Worm (Caenorhabditis elegans) whole organism, young adult: Measurements from ENCODE around the gene W03F8.4.
"Not testable (repeated sequence)": the region's sequence is repeated elsewhere in the genome, so short reads cannot be mapped to it uniquely, and the experiment has no call there.

Experiments used
- F23B12.7 ChIP-seq: sonication (generic microtip); optimal IDR thresholded peaks from 2 replicates; lab custom pipeline; 2017; ENCODE audit warnings: missing genetic modification characterization, mild to moderate bottlenecking, missing compliant biosample characterization, antibody characterized with exemption, moderate library complexity; ENCODE audit not compliant: insufficient read depth
- F33H1.4 ChIP-seq: fragments of 200-800 bp; sonication (Bioruptor generic); IDR thresholded peaks from 2 replicates; pipeline ENCODE4 v1.3.6; 2022; ENCODE audit warnings: missing genetic modification reagents, missing genetic modification characterization, missing compliant biosample characterization
- F57C9.4 ChIP-seq: sonication (generic microtip); optimal IDR thresholded peaks from 2 replicates; lab custom pipeline; 2017; ENCODE audit warnings: mild to moderate bottlenecking, missing genetic modification characterization, missing compliant biosample characterization
- Y79H2A.3 ChIP-seq: fragments of 200-800 bp; sonication (Bioruptor generic); conservative IDR thresholded peaks from 2 replicates; pipeline ENCODE4 v1.3.6; 2022; ENCODE audit warnings: missing genetic modification reagents, missing genetic modification characterization, missing compliant biosample characterization
- Y95B8A.8 ChIP-seq: fragments of 200-800 bp; sonication (Bioruptor generic); IDR thresholded peaks from 2 replicates; pipeline ENCODE4 v1.3.6; 2022; ENCODE audit warnings: missing genetic modification reagents, missing genetic modification characterization, missing compliant biosample characterization
- attf-3 ChIP-seq: fragments of 200-800 bp; sonication (Bioruptor generic); conservative IDR thresholded peaks from 2 replicates; pipeline ENCODE4 v1.3.6; 2022; ENCODE audit warnings: missing genetic modification reagents, missing genetic modification characterization, missing compliant biosample characterization
- attf-6 ChIP-seq: fragments of 200-800 bp; sonication (Bioruptor generic); IDR thresholded peaks from 2 replicates; pipeline ENCODE4 v1.3.6; 2022; ENCODE audit warnings: missing genetic modification reagents, missing genetic modification characterization, missing compliant biosample characterization
- cebp-2 ChIP-seq: fragments of 200-800 bp; sonication (Bioruptor generic); IDR thresholded peaks from 2 replicates; pipeline ENCODE4 v1.3.6; 2022; ENCODE audit warnings: missing genetic modification characterization, missing compliant biosample characterization
- ceh-100 ChIP-seq: fragments of 200-800 bp; sonication (Bioruptor generic); IDR thresholded peaks from 2 replicates; pipeline ENCODE4 v1.3.6; 2022; ENCODE audit warnings: missing genetic modification reagents, missing genetic modification characterization, missing compliant biosample characterization
- ceh-58 ChIP-seq: fragments of 200-800 bp; sonication (Bioruptor generic); IDR thresholded peaks from 2 replicates; pipeline ENCODE4 v1.3.6; 2022; ENCODE audit warnings: missing genetic modification characterization, missing compliant biosample characterization
- dpff-1 ChIP-seq: sonication (generic microtip); optimal IDR thresholded peaks from 2 replicates; lab custom pipeline; 2017; ENCODE audit warnings: mild to moderate bottlenecking, missing genetic modification characterization, missing compliant biosample characterization
- egrh-3 ChIP-seq: fragments of 200-800 bp; sonication (Bioruptor generic); IDR thresholded peaks from 2 replicates; pipeline ENCODE4 v1.3.6; 2022; ENCODE audit warnings: missing genetic modification reagents, missing genetic modification characterization, missing compliant biosample characterization
- gei-17 ChIP-seq: fragments of 200-800 bp; sonication (Bioruptor generic); optimal IDR thresholded peaks from 2 replicates; lab custom pipeline; 2018; ENCODE audit warnings: mild to moderate bottlenecking, missing genetic modification characterization, missing compliant biosample characterization
- hlh-26 ChIP-seq: fragments of 200-800 bp; sonication (Bioruptor generic); conservative IDR thresholded peaks from 2 replicates; pipeline ENCODE4 v1.3.6; 2022; ENCODE audit warnings: missing genetic modification reagents, missing genetic modification characterization, missing compliant biosample characterization
- lin-26 ChIP-seq: fragments of 200-800 bp; sonication (Bioruptor generic); IDR thresholded peaks from 2 replicates; pipeline ENCODE4 v1.3.6; 2022; ENCODE audit warnings: missing genetic modification reagents, missing genetic modification characterization, missing compliant biosample characterization
- lsl-1 ChIP-seq: fragments of 200-800 bp; sonication (Bioruptor generic); optimal IDR thresholded peaks from 2 replicates; lab custom pipeline; 2018; ENCODE audit warnings: mild to moderate bottlenecking, missing genetic modification characterization, moderate library complexity, missing compliant biosample characterization
- madf-3 ChIP-seq: fragments of 200-800 bp; sonication (Bioruptor generic); IDR thresholded peaks from 2 replicates; pipeline ENCODE4 v1.3.6; 2022; ENCODE audit warnings: missing genetic modification reagents, missing genetic modification characterization, missing compliant biosample characterization
- nfya-1 ChIP-seq: sonication (generic microtip); optimal IDR thresholded peaks from 2 replicates; lab custom pipeline; 2017; ENCODE audit warnings: antibody characterized with exemption, missing compliant biosample characterization, missing genetic modification characterization, borderline replicate concordance; ENCODE audit not compliant: insufficient read depth
- nhr-179 ChIP-seq: sonication (generic microtip); optimal IDR thresholded peaks from 2 replicates; lab custom pipeline; 2016; ENCODE audit warnings: mild to moderate bottlenecking, missing genetic modification characterization, missing compliant biosample characterization
- nhr-27 ChIP-seq: fragments of 200-800 bp; sonication (Bioruptor generic); optimal IDR thresholded peaks from 2 replicates; lab custom pipeline; 2018; ENCODE audit warnings: mild to moderate bottlenecking, missing genetic modification characterization, moderate library complexity, missing compliant biosample characterization
- sea-2 ChIP-seq: fragments of 200-800 bp; sonication (Bioruptor generic); IDR thresholded peaks from 2 replicates; pipeline ENCODE4 v1.3.6; 2022; ENCODE audit warnings: missing genetic modification characterization, missing compliant biosample characterization
- snpc-1.3 ChIP-seq: sonication (generic microtip); optimal IDR thresholded peaks from 2 replicates; lab custom pipeline; 2017; ENCODE audit warnings: missing genetic modification characterization, mild to moderate bottlenecking, missing compliant biosample characterization, antibody characterized with exemption, moderate library complexity, missing genotype, missing genetic modification reagents; ENCODE audit not compliant: insufficient read depth
- snpc-4 ChIP-seq, 5 experiments: fragments of 150-350 bp in 1 of 5; sonication (generic microtip) in 4 of 5; optimal IDR thresholded peaks; 2 replicates each; lab custom pipeline; 2014 to 2018; ENCODE audit warnings: missing genetic modification characterization in 5 of 5, missing biosample characterization in 3 of 5, antibody characterized with exemption in 2 of 5, mild to moderate bottlenecking in 2 of 5, missing compliant biosample characterization in 2 of 5, missing genotype in 2 of 5, moderate library complexity in 2 of 5, missing genetic modification reagents in 1 of 5
- somi-1 ChIP-seq: fragments of 200-800 bp; sonication (Bioruptor generic); optimal IDR thresholded peaks from 2 replicates; lab custom pipeline; 2018; ENCODE audit warnings: mild to moderate bottlenecking, missing genetic modification characterization, missing compliant biosample characterization
- tbp1 ChIP-seq: fragments of 200-800 bp; sonication (Bioruptor generic); optimal IDR thresholded peaks from 2 replicates; lab custom pipeline; 2018; ENCODE audit warnings: mild to moderate bottlenecking, missing genetic modification characterization, missing compliant biosample characterization
- tbx-9 ChIP-seq: sonication (generic microtip); optimal IDR thresholded peaks from 2 replicates; lab custom pipeline; 2016; ENCODE audit warnings: borderline replicate concordance, missing genetic modification characterization, inconsistent platforms, missing compliant biosample characterization
- unc-130 ChIP-seq: sonication (generic microtip); optimal IDR thresholded peaks from 2 replicates; lab custom pipeline; 2016; ENCODE audit warnings: missing genetic modification reagents, missing genetic modification characterization, missing compliant biosample characterization
- unc-62 ChIP-seq: fragments of 150-350 bp; optimal IDR thresholded peaks from 2 replicates; lab custom pipeline; 2014; ENCODE audit warnings: missing biosample characterization, missing genetic modification reagents, missing genetic modification characterization
- zfh-2 ChIP-seq: fragments of 200-800 bp; sonication (Bioruptor generic); conservative IDR thresholded peaks from 2 replicates; pipeline ENCODE4 v1.3.6; 2022; ENCODE audit warnings: missing genetic modification reagents, missing genetic modification characterization, missing compliant biosample characterization
- ztf-28 ChIP-seq: fragments of 200-800 bp; sonication (Bioruptor generic); IDR thresholded peaks from 2 replicates; pipeline ENCODE4 v1.3.6; 2022; ENCODE audit warnings: missing genetic modification reagents, missing genetic modification characterization, missing compliant biosample characterization

W03F8.4 gene

DNA sequence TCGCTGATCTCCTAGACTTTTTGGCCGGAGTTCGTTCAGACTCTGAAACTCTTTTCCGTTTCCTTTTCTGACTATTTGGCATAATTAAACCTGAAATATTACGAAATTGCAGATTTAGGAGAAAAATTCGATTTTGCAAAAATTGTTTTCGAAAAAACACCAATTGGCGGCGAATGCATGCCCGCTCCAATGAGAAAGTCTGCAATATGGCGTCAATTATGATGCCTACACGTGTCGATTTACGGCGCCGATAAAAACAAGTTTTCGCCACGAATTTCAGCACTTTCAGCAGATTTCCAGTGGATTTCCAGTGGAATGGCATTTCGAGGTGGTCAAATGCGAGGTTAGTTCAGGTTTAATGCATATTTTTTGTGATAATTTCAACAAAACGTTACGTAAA is 25.5 kb downstream of the W03F8.4 start, which contains the start of the genes Y59E9AL.36 and nbet-1 (continued):
- TF ChIP-seq F23B12.7 (peak; percentile 72), tbp1 (GFP tag; lab: Kevin White, UChicago) (peak; percentile 67), F57C9.4 (tag; lab: Kevin White, UChicago) (no peak)

DNA sequence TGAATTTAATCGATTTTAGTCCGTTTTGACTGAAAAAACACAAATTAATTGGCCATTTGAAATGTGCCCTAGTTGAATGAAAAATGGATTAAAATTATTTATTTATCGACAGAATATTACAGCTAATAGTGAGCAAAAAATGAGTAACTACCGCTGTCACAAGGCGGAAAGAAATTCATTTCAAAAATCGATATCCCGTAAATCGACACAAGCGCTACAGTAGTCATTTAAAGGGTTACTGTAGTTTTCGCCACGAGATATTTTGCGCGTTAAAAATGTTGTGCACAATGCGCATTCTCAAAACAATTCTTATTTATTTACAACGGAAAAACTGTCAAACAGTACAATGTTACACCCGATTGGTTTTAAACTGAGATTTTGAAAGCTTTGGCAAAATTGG is 26.7 kb downstream of the W03F8.4 start:
- TF ChIP-seq attf-6 (GFP tag; lab: Robert Waterston, UW) (no peak), F33H1.4 (peak; percentile 46; the same call in 1 of the 2 replicates), snpc-4 (GFP tag; optimal IDR thresholded peaks at IDR 0.05; lab: Kevin White, UChicago) (no peak), snpc-4 (tag; optimal IDR thresholded peaks at IDR 0.05; lab: Kevin White, UChicago) (peak in 1 of 4 experiments; percentile 83), Y79H2A.3 (GFP tag; lab: Robert Waterston, UW) (no peak), ceh-100 (no peak), lsl-1 (GFP tag; lab: Kevin White, UChicago) (peak; percentile 75), tbx-9 (tag; lab: Kevin White, UChicago) (no peak), tbp1 (GFP tag; lab: Kevin White, UChicago) (peak; percentile 7), gei-17 (no peak)

DNA sequence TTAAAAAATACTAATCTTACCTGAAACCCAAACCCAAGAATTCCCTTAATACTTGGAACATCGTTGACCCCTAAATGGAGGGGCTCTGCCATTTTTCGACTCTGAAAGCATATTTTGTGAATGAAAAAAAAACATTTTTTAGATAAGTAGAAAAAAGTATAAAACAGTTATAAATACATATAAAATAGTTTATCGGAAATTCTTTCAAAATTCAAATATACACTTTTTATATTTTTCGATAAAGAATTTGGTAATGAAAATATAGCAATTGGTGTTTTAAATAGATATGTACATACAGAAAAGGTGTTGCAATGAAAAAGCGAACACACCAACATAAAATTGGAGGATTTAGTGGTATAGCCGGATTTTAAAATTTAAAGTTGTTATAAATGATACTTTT is 31.2 kb downstream of the W03F8.4 start, which contains the start of gene Y59E9AL.4:
Y59E9AL.4 (minus strand) TSS at position 101 of the 400 bp plus-strand sequence.
- TF ChIP-seq hlh-26 (GFP tag; lab: Robert Waterston, UW) = no peak
- no peak for TF ChIP-seq lsl-1 (GFP tag; lab: Kevin White, UChicago)
- TF ChIP-seq nhr-27 (tag; lab: Kevin White, UChicago) = no peak
- no peak for TF ChIP-seq nfya-1 (tag; lab: Kevin White, UChicago)
- no peak for TF ChIP-seq egrh-3 (GFP tag; lab: Robert Waterston, UW)
- no peak for TF ChIP-seq unc-130
- TF ChIP-seq dpff-1 (tag; lab: Kevin White, UChicago) = no peak
- no peak for TF ChIP-seq cebp-2 (GFP tag; lab: Robert Waterston, UW)
- TF ChIP-seq nhr-179 = no peak
- no peak for TF ChIP-seq Y95B8A.8
- TF ChIP-seq, all 124 proteins: peak for 0

DNA sequence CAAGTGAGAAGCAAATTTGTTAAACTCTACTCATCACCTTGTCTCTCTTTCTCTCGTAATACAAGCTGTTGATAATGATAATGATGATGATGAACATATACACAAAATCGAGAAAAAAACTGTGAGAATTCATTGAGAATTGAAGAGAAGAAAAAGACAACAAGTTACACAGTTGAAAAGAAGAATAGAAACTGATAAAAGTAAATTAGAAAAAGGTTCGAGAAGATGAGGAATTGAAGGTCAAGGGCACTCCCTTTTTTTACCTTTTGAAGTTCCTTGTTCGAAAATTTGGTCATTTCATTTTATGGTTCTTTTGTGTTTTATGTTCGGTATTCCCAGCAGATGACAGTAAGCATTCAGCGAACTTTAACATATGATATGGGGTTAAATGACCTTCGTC is 32.4 kb downstream of the W03F8.4 start:
- TF ChIP-seq zfh-2 (GFP tag; lab: Robert Waterston, UW) = no peak
- no peak for TF ChIP-seq madf-3 (GFP tag; lab: Robert Waterston, UW)
- peak; percentile 46 for TF ChIP-seq somi-1
- TF ChIP-seq unc-62 (GFP tag; lab: Kevin White, UChicago) = no peak
- no peak for TF ChIP-seq sea-2 (GFP tag; lab: Robert Waterston, UW)
- TF ChIP-seq nhr-27 (tag; lab: Kevin White, UChicago) = no peak
- TF ChIP-seq ztf-28 = no peak
- no peak for TF ChIP-seq lin-26

DNA sequence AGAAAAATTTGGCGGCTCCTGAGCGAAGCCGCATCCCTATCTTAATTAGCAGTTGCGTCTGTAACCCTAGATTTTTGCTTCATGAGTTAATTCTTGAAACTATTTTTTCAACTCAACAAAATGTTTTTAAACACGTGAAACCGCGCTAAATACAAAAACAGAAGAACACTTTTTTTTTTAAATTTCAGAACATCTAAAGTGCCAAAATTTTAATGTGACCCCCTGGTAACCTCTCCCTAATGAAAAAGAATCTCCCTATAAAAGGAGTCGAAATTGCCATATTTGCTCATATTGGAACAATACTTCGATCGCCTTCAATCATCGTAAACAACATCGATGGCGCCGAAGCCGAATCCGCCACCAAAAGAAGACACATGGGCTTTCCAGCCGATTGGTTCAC is 34.6 kb downstream of the W03F8.4 start, which contains the start of gene nsph-4.2:
nsph-4.2 (plus strand) TSS at position 301 of the 400 bp plus-strand sequence.
- TF ChIP-seq ceh-58 (GFP tag; lab: Robert Waterston, UW); attf-3 (GFP tag; lab: Robert Waterston, UW); F33H1.4: not testable (repeated sequence)

DNA sequence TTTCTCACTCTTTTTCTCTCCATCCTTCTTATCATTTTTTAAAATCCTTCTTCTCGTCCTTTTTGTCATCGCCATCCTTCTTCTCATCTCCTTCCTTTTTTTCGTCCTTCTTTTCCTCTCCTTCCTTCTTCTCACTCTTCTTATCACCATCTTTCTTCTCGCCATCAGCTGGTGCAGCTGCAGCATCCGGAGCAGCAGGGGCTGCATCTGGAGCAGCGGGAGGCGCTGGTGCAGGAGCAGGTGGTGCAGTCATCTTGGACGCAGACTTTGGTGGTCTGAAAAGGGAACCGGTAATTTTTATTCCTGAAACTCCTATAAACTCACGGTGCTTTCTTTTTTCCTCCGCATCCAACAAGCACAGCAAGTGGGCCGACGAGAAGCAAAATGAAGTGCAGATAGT is 37.8 kb downstream of the W03F8.4 start:
- TF ChIP-seq snpc-1.3 (tag; lab: Kevin White, UChicago) (no peak), egrh-3 (GFP tag; lab: Robert Waterston, UW) (peak; percentile 84; the same call in 1 of the 2 replicates)
